Worm (Caenorhabditis elegans): ENCODE measurements around the gene appg-1.

appg-1 gene

DNA sequence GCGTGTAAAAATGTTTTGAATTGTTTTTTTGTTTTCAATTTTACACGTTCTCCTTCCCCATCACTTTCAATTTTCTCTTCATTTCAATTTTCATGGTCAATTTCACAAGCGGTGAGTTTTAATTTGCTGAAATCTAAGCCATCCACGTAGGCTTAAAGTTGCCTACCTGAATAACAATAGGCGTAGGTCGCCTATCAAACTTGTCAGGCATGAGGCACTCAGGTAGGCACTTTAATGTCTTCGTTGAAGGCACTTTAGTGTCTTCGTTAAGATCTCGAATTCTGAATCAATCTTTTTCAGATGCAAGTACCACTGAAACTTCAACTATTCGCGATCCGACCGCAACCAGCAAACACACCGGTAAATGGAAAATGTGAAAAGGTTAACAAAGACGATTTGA lies 16.5 kb upstream of the appg-1 start, which contains the start of gene ZK970.8:
Gene ZK970.8, plus strand, starts transcription at position 301 of the 400 bp plus-strand sequence.
- TF ChIP-seq ztf-4 (tag; optimal IDR thresholded peaks at IDR 0.05) (no peak), ceh-28 (tag; optimal IDR thresholded peaks at IDR 0.05) (no peak), unc-62 (GFP tag; optimal IDR thresholded peaks at IDR 0.05) (no peak), nhr-25 (tag; optimal IDR thresholded peaks at IDR 0.05) (no peak), ceh-16 (tag; optimal IDR thresholded peaks at IDR 0.05) (no peak), nhr-28 (tag; optimal IDR thresholded peaks at IDR 0.05) (no peak)

DNA sequence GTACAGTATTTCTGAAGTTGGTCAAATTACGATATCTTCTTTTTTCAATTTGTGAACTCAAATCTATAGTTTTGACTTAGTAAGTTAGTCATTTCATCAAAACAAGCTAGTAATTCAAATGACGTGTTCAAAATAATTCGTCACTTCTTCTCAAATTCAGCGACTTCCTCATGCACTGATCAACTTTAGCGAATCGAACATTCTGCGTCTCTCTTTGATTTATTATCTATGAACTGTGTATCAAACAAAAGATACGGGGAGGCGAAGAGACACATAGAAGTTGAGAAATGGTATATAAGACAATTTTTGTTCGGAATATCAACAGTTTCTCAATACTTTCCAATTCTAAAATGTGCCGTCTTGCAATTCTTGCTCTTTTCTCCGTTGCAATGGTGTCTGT lies 13.9 kb upstream of the appg-1 start, which contains the start of gene srlf-34:
Gene srlf-34, plus strand, starts transcription at position 321 of the 400 bp plus-strand sequence.
- TF ChIP-seq nhr-25 (tag; optimal IDR thresholded peaks at IDR 0.05) (peak; percentile 28), pqm-1 (tag; optimal IDR thresholded peaks at IDR 0.05) (no peak), tbx-2 (tag; optimal IDR thresholded peaks at IDR 0.05) (no peak), nfya-1 (tag; optimal IDR thresholded peaks at IDR 0.05; ENCODE audit: insufficient read depth) (no peak)

DNA sequence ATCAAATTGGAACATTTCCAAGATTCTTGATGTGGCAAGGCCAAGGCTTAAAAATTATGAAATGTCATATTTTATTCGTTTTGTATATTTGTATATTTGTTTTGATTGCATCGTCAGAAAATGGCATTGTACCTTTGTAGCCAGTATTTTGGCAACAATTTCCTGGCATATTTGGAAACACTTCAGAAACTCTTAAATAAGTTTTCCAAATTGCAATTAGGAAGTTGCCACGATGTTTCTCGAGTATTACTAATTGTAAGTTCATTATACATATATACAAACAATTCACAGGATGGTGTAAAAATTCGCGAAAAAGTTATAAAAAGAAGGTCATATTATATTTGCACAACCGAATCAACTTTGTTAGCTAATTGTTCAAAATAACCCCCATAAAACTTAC lies 10.6 kb upstream of the appg-1 start, which contains the start of gene idpp-8:
Gene idpp-8, plus strand, starts transcription at position 301 of the 400 bp plus-strand sequence.
- no peak for TF ChIP-seq pqm-1 (tag; optimal IDR thresholded peaks at IDR 0.05)
- TF ChIP-seq egl-5 (tag; optimal IDR thresholded peaks at IDR 0.05), result no peak
- TF ChIP-seq nhr-23 (tag; optimal IDR thresholded peaks at IDR 0.05), result no peak
- TF ChIP-seq snpc-4 (tag; optimal IDR thresholded peaks at IDR 0.05), result no peak
- no peak for TF ChIP-seq nhr-28 (tag; optimal IDR thresholded peaks at IDR 0.05)
- no peak for TF ChIP-seq unc-39 (tag; optimal IDR thresholded peaks at IDR 0.05)
- no peak for TF ChIP-seq mdl-1 (tag; optimal IDR thresholded peaks at IDR 0.05)
- TF ChIP-seq ceh-9 (tag; optimal IDR thresholded peaks at IDR 0.05), result no peak
- TF ChIP-seq R02D3.7 (tag; optimal IDR thresholded peaks at IDR 0.05), result no peak
- no peak for TF ChIP-seq skn-1 (tag; optimal IDR thresholded peaks at IDR 0.05)
- TF ChIP-seq fos-1 (tag; optimal IDR thresholded peaks at IDR 0.05), result no peak
- TF ChIP-seq nhr-237 (tag; optimal IDR thresholded peaks at IDR 0.05), result no peak

DNA sequence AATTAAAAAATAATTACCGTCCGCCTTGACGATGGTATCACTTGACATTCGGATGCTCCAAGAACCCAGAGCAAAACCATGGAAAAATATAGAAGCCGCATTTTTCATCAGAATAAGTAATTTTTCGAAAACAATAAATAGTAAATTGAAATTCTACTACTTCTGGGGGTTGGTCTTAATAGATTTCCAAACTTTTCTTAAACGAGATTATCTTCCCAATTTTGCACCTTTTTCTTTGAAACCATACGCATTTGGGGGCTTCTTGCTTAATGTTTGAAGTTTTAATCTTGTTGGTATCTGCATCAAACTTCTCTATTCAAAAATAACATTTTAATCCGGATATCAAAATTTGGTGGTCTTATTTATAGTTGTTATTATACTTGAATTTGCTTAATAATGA lies 9.7 kb upstream of the appg-1 start, which contains the start of gene gcy-5:
Gene gcy-5, minus strand, starts transcription at position 101 of the 400 bp plus-strand sequence.
- TF ChIP-seq nhr-12 (tag; optimal IDR thresholded peaks at IDR 0.05) (no peak), elt-2 (tag; optimal IDR thresholded peaks at IDR 0.05) (no peak), pha-4 (tag; optimal IDR thresholded peaks at IDR 0.05) (no peak), nfya-1 (tag; optimal IDR thresholded peaks at IDR 0.05; ENCODE audit: insufficient read depth) (no peak), daf-12 (tag; optimal IDR thresholded peaks at IDR 0.05) (no peak), nhr-67 (tag; optimal IDR thresholded peaks at IDR 0.05) (no peak), unc-62 (GFP tag; optimal IDR thresholded peaks at IDR 0.05) (no peak), unc-39 (tag; optimal IDR thresholded peaks at IDR 0.05) (no peak), egl-5 (tag; optimal IDR thresholded peaks at IDR 0.05) (no peak), ceh-82 (tag; optimal IDR thresholded peaks at IDR 0.05) (no peak), lsy-12 (tag; optimal IDR thresholded peaks at IDR 0.05) (no peak), fkh-10 (GFP tag; optimal IDR thresholded peaks at IDR 0.05) (no peak), pqm-1 (tag; optimal IDR thresholded peaks at IDR 0.05) (no peak), R02D3.7 (tag; optimal IDR thresholded peaks at IDR 0.05) (no peak), eor-1 (tag; optimal IDR thresholded peaks at IDR 0.05) (no peak), skn-1 (tag; optimal IDR thresholded peaks at IDR 0.05) (no peak), ceh-28 (tag; optimal IDR thresholded peaks at IDR 0.05) (no peak)

DNA sequence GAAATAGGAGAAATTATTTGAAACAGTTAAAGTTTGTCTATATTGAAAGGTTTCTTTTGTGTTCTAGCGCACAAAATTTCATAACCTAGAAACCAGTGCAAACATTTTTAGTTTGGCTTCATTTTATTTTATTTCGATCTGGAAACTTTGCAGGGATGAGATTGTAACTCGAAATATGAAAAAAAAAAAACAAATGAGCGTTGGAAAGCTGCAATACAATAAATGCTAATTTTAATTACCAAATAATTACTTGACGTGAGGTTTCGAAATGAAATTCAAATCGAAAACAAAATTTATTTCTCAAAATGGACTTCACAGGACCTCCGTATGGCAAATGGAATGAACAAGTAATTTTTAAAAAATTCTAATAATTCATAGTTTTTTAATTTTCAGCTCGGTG lies 8.8 kb upstream of the appg-1 start, which contains the start of gene M02G9.4:
Gene M02G9.4, plus strand, starts transcription at position 301 of the 400 bp plus-strand sequence.
- TF ChIP-seq skn-1 (tag; optimal IDR thresholded peaks at IDR 0.05), result no peak
- TF ChIP-seq fkh-10 (GFP tag; optimal IDR thresholded peaks at IDR 0.05), result no peak
- TF ChIP-seq nhr-67 (tag; optimal IDR thresholded peaks at IDR 0.05), result no peak
- TF ChIP-seq hmg-11 (tag; optimal IDR thresholded peaks at IDR 0.05), result no peak
- no peak for TF ChIP-seq ztf-4 (tag; optimal IDR thresholded peaks at IDR 0.05)
- no peak for TF ChIP-seq ztf-11 (tag; optimal IDR thresholded peaks at IDR 0.05)
- no peak for TF ChIP-seq nhr-43 (tag; optimal IDR thresholded peaks at IDR 0.05; ENCODE audit: poor library complexity, severe bottlenecking)
- TF ChIP-seq pha-4 (tag; optimal IDR thresholded peaks at IDR 0.05), result no peak
- TF ChIP-seq egl-5 (tag; optimal IDR thresholded peaks at IDR 0.05), result no peak
- no peak for TF ChIP-seq sea-2 (GFP tag; optimal IDR thresholded peaks at IDR 0.05)

DNA sequence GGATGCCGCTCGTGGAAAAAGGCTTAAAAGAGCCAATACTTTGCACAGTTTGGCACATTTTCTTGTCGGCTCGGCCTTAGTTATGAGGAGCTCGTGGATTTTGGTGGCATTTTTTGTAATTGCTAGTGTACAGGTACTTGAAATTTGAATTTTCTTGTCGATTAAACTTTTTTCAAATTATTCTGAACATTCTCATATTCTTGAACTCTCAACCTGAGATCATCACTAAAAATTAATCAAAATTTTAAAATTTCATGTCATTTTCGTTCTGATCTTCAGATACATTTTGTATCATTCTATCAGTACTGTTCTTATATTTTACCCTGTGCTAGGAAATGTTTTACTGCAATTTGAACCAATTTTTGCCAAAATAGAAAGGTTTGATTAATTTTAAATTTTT lies 4.4 kb upstream of the appg-1 start, which contains the start of gene idpp-4:
Gene idpp-4, plus strand, starts transcription at position 51 of the 400 bp plus-strand sequence.
- no peak for TF ChIP-seq tbx-2 (tag; optimal IDR thresholded peaks at IDR 0.05)
- no peak for TF ChIP-seq ZK546.5 (tag; optimal IDR thresholded peaks at IDR 0.05)
- no peak for TF ChIP-seq eor-1 (tag; optimal IDR thresholded peaks at IDR 0.05)
- TF ChIP-seq elt-2 (tag; optimal IDR thresholded peaks at IDR 0.05), result no peak
- TF ChIP-seq lsy-12 (tag; optimal IDR thresholded peaks at IDR 0.05), result no peak
- no peak for TF ChIP-seq mdl-1 (tag; optimal IDR thresholded peaks at IDR 0.05)
